Fruit fly (Drosophila melanogaster): ENCODE data around the gene msl-2.

The msl-2 gene

DNA sequence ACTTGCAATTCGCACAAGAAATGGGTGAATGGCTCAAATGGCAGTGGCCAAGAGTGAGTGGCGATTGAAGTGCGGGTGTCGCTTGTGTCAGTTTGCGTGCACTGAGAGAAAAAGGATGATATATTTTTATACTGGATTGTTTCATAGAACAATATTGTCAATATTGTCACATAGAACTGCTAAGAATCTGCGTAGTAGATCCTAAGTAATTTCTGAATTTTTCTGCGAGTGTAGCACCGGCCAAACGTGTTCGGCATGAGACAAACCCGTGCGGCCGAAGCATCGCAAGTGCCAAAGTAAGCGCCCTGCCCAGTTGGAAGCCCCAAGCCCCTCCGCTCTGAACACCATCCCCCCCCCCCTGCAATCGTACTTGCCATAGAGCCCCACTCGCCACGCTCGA lies 25.6 kb downstream of the msl-2 start (continued):
- TF ChIP-seq D (optimal IDR thresholded peaks at IDR 0.05) (no peak), D (GFP tag; optimal IDR thresholded peaks at IDR 0.05) (peak; percentile 67), Dad (GFP tag; optimal IDR thresholded peaks at IDR 0.05) (no peak), CG42726 (GFP tag; IDR thresholded peaks at IDR 0.05; ENCODE audit: partially characterized antibody) (no peak), B-H1 (GFP tag; IDR thresholded peaks at IDR 0.05) (peak; percentile 81), Dll (GFP tag; IDR thresholded peaks at IDR 0.05; ENCODE audit: partially characterized antibody) (no peak), salm (tag; optimal IDR thresholded peaks at IDR 0.05) (peak; percentile 25), Dek (tag; optimal IDR thresholded peaks at IDR 0.05) (peak; percentile 30), Mes4 (GFP tag; optimal IDR thresholded peaks at IDR 0.05) (peak; percentile 28), lola (GFP tag; optimal IDR thresholded peaks at IDR 0.05) (no peak), ap (GFP tag; IDR thresholded peaks at IDR 0.05) (peak; percentile 43; the same call in 1 of the 2 replicates), chm (GFP tag; IDR thresholded peaks at IDR 0.05) (0 out of 2 replicates have a peak, but pooled peaks have one; percentile 9), kay (GFP tag; optimal IDR thresholded peaks at IDR 0.05) (no peak), ttk (GFP tag; IDR thresholded peaks at IDR 0.05) (peak; percentile 83), insv (GFP tag; optimal IDR thresholded peaks at IDR 0.05) (no peak), pan (optimal IDR thresholded peaks at IDR 0.05) (no peak), pan (GFP tag; optimal IDR thresholded peaks at IDR 0.05 in 1 of 2, IDR thresholded peaks at IDR 0.05 in 1 of 2) (peak in 1 of 2 experiments; percentile 83), row (GFP tag; IDR thresholded peaks at IDR 0.05) (peak; percentile 72), Tbp (GFP tag; optimal IDR thresholded peaks at IDR 0.05) (no peak), Gug (GFP tag; IDR thresholded peaks at IDR 0.05) (peak; percentile 49; the same call in 2 of the 4 replicates), mirr (GFP tag; optimal IDR thresholded peaks at IDR 0.05) (no peak), slbo (GFP tag; IDR thresholded peaks at IDR 0.05) (peak; percentile 77), CG6175 (GFP tag; IDR thresholded peaks at IDR 0.05) (peak; percentile 42; the same call in 2 of the 3 replicates), pho (GFP tag; optimal IDR thresholded peaks at IDR 0.05) (no peak), CG2129 (GFP tag; IDR thresholded peaks at IDR 0.05; ENCODE audit: partially characterized antibody) (no peak), CG13624 (GFP tag; optimal IDR thresholded peaks at IDR 0.05) (no peak), CG4854 (GFP tag; optimal IDR thresholded peaks at IDR 0.05) (no peak), sug (tag; optimal IDR thresholded peaks at IDR 0.05) (no peak), CG34376 (GFP tag; optimal IDR thresholded peaks at IDR 0.05) (no peak), CG15514 (GFP tag; optimal IDR thresholded peaks at IDR 0.05) (peak; percentile 48), gro (GFP tag; optimal IDR thresholded peaks at IDR 0.05) (no peak), MTF-1 (GFP tag; optimal IDR thresholded peaks at IDR 0.05; ENCODE audit: borderline replicate concordance) (peak; percentile 43), Camta (GFP tag; optimal IDR thresholded peaks at IDR 0.05) (no peak), CG12769 (tag; optimal IDR thresholded peaks at IDR 0.05) (peak; percentile 86), CG2678 (tag; optimal IDR thresholded peaks at IDR 0.05) (peak; percentile 74), CG12659 (GFP tag; optimal IDR thresholded peaks at IDR 0.05) (peak; percentile 39), jumu (GFP tag; optimal IDR thresholded peaks at IDR 0.05) (peak; percentile 52), CG17359 (tag; optimal IDR thresholded peaks at IDR 0.05) (peak; percentile 84), hb (GFP tag; IDR thresholded peaks at IDR 0.05; ENCODE audit: partially characterized antibody) (no peak), emc (GFP tag; optimal IDR thresholded peaks at IDR 0.05) (no peak), pros (GFP tag; optimal IDR thresholded peaks at IDR 0.05) (no peak), ro (GFP tag; IDR thresholded peaks at IDR 0.05) (0 out of 2 replicates have a peak, but pooled peaks have one; percentile 30), zfh1 (GFP tag; IDR thresholded peaks at IDR 0.05) (peak; percentile 71), CG3995 (GFP tag; optimal IDR thresholded peaks at IDR 0.05) (no peak), CG17829 (tag; optimal IDR thresholded peaks at IDR 0.05) (peak; percentile 65), ham (GFP tag; IDR thresholded peaks at IDR 0.05) (no peak), shn (GFP tag; optimal IDR thresholded peaks at IDR 0.05) (peak; percentile 24), CG18619 (GFP tag; optimal IDR thresholded peaks at IDR 0.05) (peak; percentile 8), CG11723 (GFP tag; optimal IDR thresholded peaks at IDR 0.05) (peak; percentile 35), vfl (GFP tag; optimal IDR thresholded peaks at IDR 0.05) (no peak), CG4328 (GFP tag; optimal IDR thresholded peaks at IDR 0.05) (no peak)
